Worm (Caenorhabditis elegans): ENCODE data around the gene F41C3.1.

DNA sequence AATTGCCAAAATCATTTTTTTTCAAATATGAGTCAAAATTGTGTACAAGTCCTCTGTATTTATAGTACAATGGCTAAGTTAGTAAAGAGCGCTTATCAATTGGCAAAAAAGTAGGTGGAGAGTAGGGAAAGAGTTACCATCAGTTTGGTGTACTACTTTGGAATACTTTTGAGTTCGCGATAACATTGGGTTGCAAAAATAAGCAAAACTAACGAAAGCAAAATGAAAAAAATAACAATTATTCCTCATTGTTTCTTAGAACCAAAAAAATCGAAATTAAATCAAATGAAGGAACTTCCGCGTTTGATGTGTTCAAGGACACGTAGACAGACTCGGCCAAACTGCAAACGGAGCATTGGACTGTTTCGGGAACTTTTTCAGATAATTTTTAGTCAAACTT is 4.6 kb downstream of the F41C3.1 start, which contains the start of gene C27D9.2:
- TF ChIP-seq snpc-4 (tag; optimal IDR thresholded peaks at IDR 0.05) (no peak), hif-1 (tag; optimal IDR thresholded peaks at IDR 0.05) (no peak), dmd-6 (GFP tag; IDR thresholded peaks at IDR 0.05) (no peak), daf-19 (GFP tag; conservative IDR thresholded peaks at IDR 0.05) (no peak), pqm-1 (tag; optimal IDR thresholded peaks at IDR 0.05) (no peak), jun-1 (tag; optimal IDR thresholded peaks at IDR 0.05) (no peak), spr-3 (GFP tag; optimal IDR thresholded peaks at IDR 0.05) (no peak), madf-9 (GFP tag; conservative IDR thresholded peaks at IDR 0.05) (no peak), Y48G9A.11 (GFP tag; IDR thresholded peaks at IDR 0.05) (no peak), ama-1 (optimal IDR thresholded peaks at IDR 0.05) (no peak)

All from whole organism, L4 larva.